Worm (Caenorhabditis elegans) whole organism, L3 larva: ENCODE measurements around the gene unc-50.

Experiments used
- R02D3.7 ChIP-seq: fragments of 150-350 bp; optimal IDR thresholded peaks from 2 replicates; lab custom pipeline; 2014; ENCODE audit warnings: missing biosample characterization, missing genetic modification characterization
- ZK546.5 ChIP-seq: sonication (generic microtip); optimal IDR thresholded peaks from 2 replicates; lab custom pipeline; 2017; ENCODE audit warnings: missing biosample characterization, missing genetic modification characterization
- aly-2 ChIP-seq: fragments of 150-350 bp; optimal IDR thresholded peaks from 2 replicates; lab custom pipeline; 2014; ENCODE audit warnings: missing biosample characterization, missing genetic modification characterization
- ama-1 ChIP-seq: fragments of 150-350 bp; optimal IDR thresholded peaks from 2 replicates; lab custom pipeline; 2018
- ceh-16 ChIP-seq: sonication (generic microtip); optimal IDR thresholded peaks from 2 replicates; lab custom pipeline; 2017; ENCODE audit warnings: missing biosample characterization, missing genetic modification characterization
- ceh-28 ChIP-seq: fragments of 150-350 bp; optimal IDR thresholded peaks from 2 replicates; lab custom pipeline; 2014; ENCODE audit warnings: missing biosample characterization, missing genetic modification reagents, missing genetic modification characterization
- ceh-82 ChIP-seq: fragments of 150-350 bp; optimal IDR thresholded peaks from 2 replicates; lab custom pipeline; 2014; ENCODE audit warnings: missing biosample characterization, missing genetic modification characterization
- ceh-9 ChIP-seq: sonication (generic microtip); optimal IDR thresholded peaks from 2 replicates; lab custom pipeline; 2018; ENCODE audit warnings: missing biosample characterization, missing genetic modification characterization
- daf-12 ChIP-seq: fragments of 150-350 bp; optimal IDR thresholded peaks from 2 replicates; lab custom pipeline; 2014; ENCODE audit warnings: missing biosample characterization, missing genetic modification reagents, missing genetic modification characterization
- egl-27 ChIP-seq: sonication (generic microtip); optimal IDR thresholded peaks from 4 replicates; lab custom pipeline; 2017; ENCODE audit warnings: missing biosample characterization, missing genetic modification reagents, missing genetic modification characterization
- egl-5 ChIP-seq: fragments of 150-350 bp; optimal IDR thresholded peaks from 2 replicates; lab custom pipeline; 2017; ENCODE audit warnings: missing biosample characterization, missing genetic modification reagents, missing genetic modification characterization, inconsistent platforms
- elt-1 ChIP-seq: fragments of 150-350 bp; optimal IDR thresholded peaks from 2 replicates; lab custom pipeline; 2014; ENCODE audit warnings: missing biosample characterization, missing genetic modification characterization
- elt-2 ChIP-seq: sonication (generic microtip); optimal IDR thresholded peaks from 2 replicates; lab custom pipeline; 2016; ENCODE audit warnings: missing genetic modification reagents, mild to moderate bottlenecking, missing genetic modification characterization, missing compliant biosample characterization
- elt-3 ChIP-seq, 3 experiments: fragments of 150-350 bp in 1 of 3; sonication (generic microtip) in 2 of 3; optimal IDR thresholded peaks; 2 replicates in 2 of 3; 4 replicates in 1 of 3; lab custom pipeline; 2014 to 2017; ENCODE audit warnings: missing biosample characterization in 3 of 3, missing genetic modification characterization in 3 of 3
- eor-1 ChIP-seq, 2 experiments: fragments of 150-350 bp; optimal IDR thresholded peaks; 2 replicates each; lab custom pipeline; 2014 to 2018; ENCODE audit warnings: missing biosample characterization in 2 of 2, missing genetic modification characterization in 2 of 2
- fkh-10 ChIP-seq: sonication (generic microtip); optimal IDR thresholded peaks from 2 replicates; lab custom pipeline; 2017; ENCODE audit warnings: missing biosample characterization, missing genetic modification reagents, missing genetic modification characterization
- fkh-2 ChIP-seq: fragments of 150-350 bp; optimal IDR thresholded peaks from 2 replicates; lab custom pipeline; 2014; ENCODE audit warnings: missing biosample characterization, missing genetic modification reagents, missing genetic modification characterization
- fos-1 ChIP-seq: fragments of 150-350 bp; optimal IDR thresholded peaks from 2 replicates; lab custom pipeline; 2014; ENCODE audit warnings: missing biosample characterization, missing genetic modification characterization
- hmg-11 ChIP-seq: sonication (generic microtip); optimal IDR thresholded peaks from 2 replicates; lab custom pipeline; 2016; ENCODE audit warnings: missing genetic modification characterization, missing compliant biosample characterization
- jun-1 ChIP-seq: fragments of 150-350 bp; optimal IDR thresholded peaks from 2 replicates; lab custom pipeline; 2014; ENCODE audit warnings: missing biosample characterization, missing genetic modification reagents, missing genetic modification characterization
- lin-15B ChIP-seq: fragments of 150-350 bp; optimal IDR thresholded peaks from 2 replicates; lab custom pipeline; 2014; ENCODE audit warnings: missing biosample characterization, missing genetic modification characterization
- lin-39 ChIP-seq: fragments of 150-350 bp; optimal IDR thresholded peaks from 2 replicates; lab custom pipeline; 2018; ENCODE audit warnings: missing biosample characterization, missing genetic modification reagents, missing genetic modification characterization
- lsy-12 ChIP-seq: sonication (generic microtip); optimal IDR thresholded peaks from 2 replicates; lab custom pipeline; 2016; ENCODE audit warnings: mild to moderate bottlenecking, missing genetic modification characterization, missing compliant biosample characterization
- mdl-1 ChIP-seq: fragments of 150-350 bp; optimal IDR thresholded peaks from 2 replicates; lab custom pipeline; 2014; ENCODE audit warnings: missing biosample characterization, missing genetic modification characterization
- mml-1 ChIP-seq: fragments of 150-350 bp; sonication (generic microtip); optimal IDR thresholded peaks from 3 replicates; lab custom pipeline; 2014; ENCODE audit warnings: missing biosample characterization, missing genetic modification characterization
- nfya-1 ChIP-seq: sonication (generic microtip); optimal IDR thresholded peaks from 2 replicates; lab custom pipeline; 2017; ENCODE audit warnings: missing genetic modification characterization, mild to moderate bottlenecking, missing compliant biosample characterization, antibody characterized with exemption, moderate library complexity; ENCODE audit not compliant: insufficient read depth
- nhr-11 ChIP-seq: fragments of 150-350 bp; optimal IDR thresholded peaks from 2 replicates; lab custom pipeline; 2014; ENCODE audit warnings: missing biosample characterization, missing genetic modification characterization
- nhr-12 ChIP-seq: fragments of 150-350 bp; optimal IDR thresholded peaks from 2 replicates; lab custom pipeline; 2014; ENCODE audit warnings: missing biosample characterization, missing genetic modification characterization
- nhr-23 ChIP-seq: fragments of 150-350 bp; optimal IDR thresholded peaks from 2 replicates; lab custom pipeline; 2014; ENCODE audit warnings: missing biosample characterization, missing genetic modification reagents, missing genetic modification characterization
- nhr-237 ChIP-seq: fragments of 150-350 bp; optimal IDR thresholded peaks from 2 replicates; lab custom pipeline; 2014; ENCODE audit warnings: missing biosample characterization, missing genetic modification characterization
- nhr-25 ChIP-seq: sonication (generic microtip); optimal IDR thresholded peaks from 2 replicates; lab custom pipeline; 2017; ENCODE audit warnings: missing biosample characterization, missing genetic modification characterization
- nhr-28 ChIP-seq: fragments of 150-350 bp; optimal IDR thresholded peaks from 2 replicates; lab custom pipeline; 2014; ENCODE audit warnings: missing biosample characterization, missing genetic modification characterization
- nhr-43 ChIP-seq: sonication (generic microtip); optimal IDR thresholded peaks from 2 replicates; lab custom pipeline; 2016; ENCODE audit warnings: mild to moderate bottlenecking, missing genetic modification characterization, missing compliant biosample characterization; ENCODE audit not compliant: poor library complexity, severe bottlenecking
- nhr-67 ChIP-seq: fragments of 150-350 bp; optimal IDR thresholded peaks from 2 replicates; lab custom pipeline; 2014; ENCODE audit warnings: missing biosample characterization, missing genetic modification characterization
- nhr-76 ChIP-seq: fragments of 150-350 bp; sonication (generic microtip); optimal IDR thresholded peaks from 5 replicates; lab custom pipeline; 2014; ENCODE audit warnings: missing biosample characterization, missing genetic modification characterization
- nhr-77 ChIP-seq: fragments of 150-350 bp; optimal IDR thresholded peaks from 2 replicates; lab custom pipeline; 2014; ENCODE audit warnings: missing biosample characterization, missing genetic modification characterization
- pha-4 ChIP-seq: fragments of 150-350 bp; optimal IDR thresholded peaks from 2 replicates; lab custom pipeline; 2014; ENCODE audit warnings: missing biosample characterization, missing genetic modification reagents, missing genetic modification characterization
- pqm-1 ChIP-seq: fragments of 150-350 bp; optimal IDR thresholded peaks from 2 replicates; lab custom pipeline; 2017; ENCODE audit warnings: missing biosample characterization, missing genetic modification characterization, inconsistent platforms
- sea-2 ChIP-seq: fragments of 150-350 bp; sonication (generic microtip); optimal IDR thresholded peaks from 4 replicates; lab custom pipeline; 2014; ENCODE audit warnings: missing biosample characterization, missing genetic modification reagents, missing genetic modification characterization
- skn-1 ChIP-seq: fragments of 150-350 bp; optimal IDR thresholded peaks from 2 replicates; lab custom pipeline; 2014; ENCODE audit warnings: missing biosample characterization, missing genetic modification characterization
- snpc-4 ChIP-seq: fragments of 150-350 bp; optimal IDR thresholded peaks from 2 replicates; lab custom pipeline; 2014; ENCODE audit warnings: missing biosample characterization, missing genetic modification characterization
- tbx-2 ChIP-seq: sonication (generic microtip); optimal IDR thresholded peaks from 2 replicates; lab custom pipeline; 2016; ENCODE audit warnings: mild to moderate bottlenecking, missing genetic modification characterization, missing compliant biosample characterization
- unc-39 ChIP-seq: sonication (generic microtip); optimal IDR thresholded peaks from 4 replicates; lab custom pipeline; 2017; ENCODE audit warnings: missing biosample characterization, missing genetic modification characterization
- unc-62 ChIP-seq: fragments of 150-350 bp; sonication (generic microtip); optimal IDR thresholded peaks from 4 replicates; lab custom pipeline; 2014; ENCODE audit warnings: missing biosample characterization, missing genetic modification reagents, missing genetic modification characterization
- zag-1 ChIP-seq: fragments of 150-350 bp; optimal IDR thresholded peaks from 2 replicates; lab custom pipeline; 2014; ENCODE audit warnings: missing biosample characterization, missing genetic modification characterization
- ztf-11 ChIP-seq: fragments of 150-350 bp; optimal IDR thresholded peaks from 2 replicates; lab custom pipeline; 2014; ENCODE audit warnings: missing biosample characterization, missing genetic modification characterization
- ztf-4 ChIP-seq: fragments of 150-350 bp; optimal IDR thresholded peaks from 2 replicates; lab custom pipeline; 2014; ENCODE audit warnings: missing biosample characterization, missing genetic modification characterization

The unc-50 gene

ce11 chrIII:10320788-10321187, 2.8 kb upstream of the unc-50 start, which contains the start of gene sas-7:
sas-7 (plus strand) TSS chrIII:10321019.
- TF ChIP-seq nhr-43, result no peak
- TF ChIP-seq eor-1 (tag; optimal IDR thresholded peaks at IDR 0.05; lab: Kevin White, UChicago), result no peak
- TF ChIP-seq lsy-12 (tag; lab: Kevin White, UChicago), result no peak
- no peak for TF ChIP-seq mml-1 (tag; lab: Kevin White, UChicago)
- TF ChIP-seq zag-1, result no peak
- no peak for TF ChIP-seq ceh-16 (tag; lab: Kevin White, UChicago)
- TF ChIP-seq tbx-2 (tag; lab: Kevin White, UChicago), result no peak
- TF ChIP-seq unc-62 (GFP tag; lab: Kevin White, UChicago), result no peak
- TF ChIP-seq, all 47 proteins: peak for 0

- TF ChIP-seq nhr-237 (tag; lab: Kevin White, UChicago) (no peak), sea-2 (GFP tag; lab: Kevin White, UChicago) (no peak), ZK546.5 (tag; lab: Kevin White, UChicago) (no peak), skn-1 (tag; lab: Kevin White, UChicago) (no peak), ama-1 (no peak), nhr-11 (tag; lab: Kevin White, UChicago) (no peak), ceh-28 (peak; percentile 88), fos-1 (tag; lab: Kevin White, UChicago) (no peak), elt-3 (tag; optimal IDR thresholded peaks at IDR 0.05; lab: Kevin White, UChicago) (no peak), nhr-23 (peak; percentile 56), ceh-9 (tag; lab: Kevin White, UChicago) (no peak), zag-1 (no peak), aly-2 (tag; lab: Kevin White, UChicago) (no peak), nhr-67 (tag; lab: Kevin White, UChicago) (no peak), nfya-1 (tag; lab: Kevin White, UChicago) (peak; percentile 86), nhr-12 (tag; lab: Kevin White, UChicago) (no peak), mdl-1 (no peak), unc-39 (no peak), hmg-11 (peak; percentile 88), lsy-12 (tag; lab: Kevin White, UChicago) (no peak), mml-1 (tag; lab: Kevin White, UChicago) (no peak), nhr-25 (tag; lab: Kevin White, UChicago) (peak; percentile 12), elt-1 (tag; lab: Kevin White, UChicago) (no peak), nhr-76 (no peak), eor-1 (tag; optimal IDR thresholded peaks at IDR 0.05; lab: Kevin White, UChicago) (no peak), nhr-28 (no peak), ceh-16 (tag; lab: Kevin White, UChicago) (no peak), nhr-77 (no peak), fkh-10 (GFP tag; lab: Kevin White, UChicago) (no peak), jun-1 (no peak), ceh-82 (tag; lab: Kevin White, UChicago) (no peak), pha-4 (tag; lab: Kevin White, UChicago) (peak; percentile 80), tbx-2 (tag; lab: Kevin White, UChicago) (no peak), snpc-4 (tag; lab: Kevin White, UChicago) (peak; percentile 28), fkh-2 (tag; lab: Kevin White, UChicago) (no peak), daf-12 (tag; lab: Kevin White, UChicago) (no peak), ztf-11 (no peak), unc-62 (GFP tag; lab: Kevin White, UChicago) (no peak), R02D3.7 (no peak), lin-15B (tag; lab: Kevin White, UChicago) (peak; percentile 86), lin-39 (tag; lab: Kevin White, UChicago) (peak; percentile 79), ztf-4 (tag; lab: Kevin White, UChicago) (no peak), nhr-43 (no peak), egl-27 (no peak), elt-2 (tag; lab: Kevin White, UChicago) (peak; percentile 7), pqm-1 (tag; lab: Kevin White, UChicago) (no peak), egl-5 (tag; lab: Kevin White, UChicago) (peak; percentile 37)
Observed at ce11 chrIII:10318755-10319154, 793 bp upstream of the unc-50 start, which contains the start of gene unc-69. unc-69 (plus strand) TSS chrIII:10318939.
